Worm (Caenorhabditis elegans): Measurements from ENCODE around the gene nlp-55.

ce11 chrII:8253160-8253793, 41.9 kb downstream of the nlp-55 start, which contains the start of gene F35C11.5:
- no peak for TF ChIP-seq sea-1 (GFP tag; conservative IDR thresholded peaks at IDR 0.05)
- no peak for TF ChIP-seq F13C5.2 (tag; optimal IDR thresholded peaks at IDR 0.05)
